Fruit fly (Drosophila melanogaster): ENCODE measurements around the gene kst.
A peak's percentile ranks its signal among the peaks of the same experiment; 100 is the strongest.

kst gene

dm6 chr3L:3343260-3343659 lies 6.6 kb downstream of the kst start (continued):
- TF ChIP-seq CG10431 (GFP tag; optimal IDR thresholded peaks at IDR 0.05) (no peak), Dip2 (GFP tag; IDR thresholded peaks at IDR 0.05) (no peak), HmgZ (tag; optimal IDR thresholded peaks at IDR 0.05) (no peak), CG8290 (GFP tag; optimal IDR thresholded peaks at IDR 0.05) (no peak), CG8290 (tag; optimal IDR thresholded peaks at IDR 0.05) (no peak), Dll (GFP tag; IDR thresholded peaks at IDR 0.05; ENCODE audit: partially characterized antibody) (no peak), ftz-f1 (GFP tag; optimal IDR thresholded peaks at IDR 0.05) (no peak), CG7786 (GFP tag; optimal IDR thresholded peaks at IDR 0.05) (no peak), Hr51 (GFP tag; optimal IDR thresholded peaks at IDR 0.05) (peak in 1 of 2 experiments; percentile 56), Dbx (GFP tag; IDR thresholded peaks at IDR 0.05) (no peak), CG14050 (GFP tag; IDR thresholded peaks at IDR 0.05) (no peak), CG1792 (GFP tag; optimal IDR thresholded peaks at IDR 0.05) (no peak), Elba2 (GFP tag; optimal IDR thresholded peaks at IDR 0.05) (no peak), CG9876 (GFP tag; optimal IDR thresholded peaks at IDR 0.05) (no peak), CG4404 (GFP tag; IDR thresholded peaks at IDR 0.05) (no peak), CG16815 (GFP tag; optimal IDR thresholded peaks at IDR 0.05) (no peak), Oli (tag; optimal IDR thresholded peaks at IDR 0.05) (peak; percentile 35), CG31365 (tag; optimal IDR thresholded peaks at IDR 0.05) (no peak), CG10267 (tag; optimal IDR thresholded peaks at IDR 0.05) (peak; percentile 5), CG3407 (GFP tag; optimal IDR thresholded peaks at IDR 0.05) (no peak), CG7987 (GFP tag; optimal IDR thresholded peaks at IDR 0.05) (no peak), Sry-β (GFP tag; optimal IDR thresholded peaks at IDR 0.05) (no peak), CG18262 (tag; optimal IDR thresholded peaks at IDR 0.05) (peak; percentile 15), CG7963 (GFP tag; IDR thresholded peaks at IDR 0.05; ENCODE audit: partially characterized antibody) (no peak), wor (GFP tag; IDR thresholded peaks at IDR 0.05) (no peak), Dp (GFP tag; optimal IDR thresholded peaks at IDR 0.05) (no peak), Bgb (GFP tag; IDR thresholded peaks at IDR 0.05; ENCODE audit: partially characterized antibody) (no peak), gsb-n (tag; optimal IDR thresholded peaks at IDR 0.05) (no peak), CG8478 (optimal IDR thresholded peaks at IDR 0.05) (no peak), phol (tag; optimal IDR thresholded peaks at IDR 0.05) (peak; percentile 13), CG14710 (tag; optimal IDR thresholded peaks at IDR 0.05) (no peak), lola (GFP tag; optimal IDR thresholded peaks at IDR 0.05) (no peak), HmgD (GFP tag; optimal IDR thresholded peaks at IDR 0.05) (no peak), CG15011 (GFP tag; optimal IDR thresholded peaks at IDR 0.05) (no peak), Hr3 (GFP tag; optimal IDR thresholded peaks at IDR 0.05) (no peak), Meics (GFP tag; optimal IDR thresholded peaks at IDR 0.05) (peak; percentile 4), Stat92E (GFP tag; optimal IDR thresholded peaks at IDR 0.05) (no peak), gro (GFP tag; optimal IDR thresholded peaks at IDR 0.05) (no peak), zf30C (GFP tag; optimal IDR thresholded peaks at IDR 0.05) (no peak), Abd-B (GFP tag; optimal IDR thresholded peaks at IDR 0.05) (no peak), psq (GFP tag; optimal IDR thresholded peaks at IDR 0.05) (no peak), vfl (GFP tag; optimal IDR thresholded peaks at IDR 0.05) (no peak), Sin3A (optimal IDR thresholded peaks at IDR 0.05) (no peak), GATAe (GFP tag; conservative IDR thresholded peaks at IDR 0.05) (no peak), Doc2 (GFP tag; IDR thresholded peaks at IDR 0.05) (no peak), trh (GFP tag; optimal IDR thresholded peaks at IDR 0.05) (no peak), Fer2 (tag; optimal IDR thresholded peaks at IDR 0.05) (no peak), Gsc (GFP tag; IDR thresholded peaks at IDR 0.05) (no peak), Atf-2 (GFP tag; optimal IDR thresholded peaks at IDR 0.05) (no peak), tup (GFP tag; optimal IDR thresholded peaks at IDR 0.05) (no peak), oc (tag; optimal IDR thresholded peaks at IDR 0.05) (no peak)
